Worm (Caenorhabditis elegans) whole organism, midembryonic: ENCODE measurements around the gene Y37D8A.2.

Experiments used
- T22C8.4 ChIP-seq: fragments of 200-800 bp; sonication (Bioruptor generic); IDR thresholded peaks from 2 replicates; pipeline ENCODE4 v1.3.6; 2022; ENCODE audit warnings: missing genetic modification characterization, missing compliant biosample characterization
- flt-1 ChIP-seq: fragments of 200-800 bp; sonication (Bioruptor generic); IDR thresholded peaks from 2 replicates; pipeline ENCODE4 v1.3.6; 2022; ENCODE audit warnings: missing genetic modification characterization, missing compliant biosample characterization
- klf-2 ChIP-seq: fragments of 200-800 bp; sonication (Bioruptor generic); conservative IDR thresholded peaks from 2 replicates; pipeline ENCODE4 v1.3.6; 2022; ENCODE audit warnings: missing genetic modification reagents, missing genetic modification characterization, missing compliant biosample characterization
- med-1 ChIP-seq: sonication (generic microtip); optimal IDR thresholded peaks from 2 replicates; lab custom pipeline; 2017; ENCODE audit warnings: missing genetic modification characterization, mild to moderate bottlenecking, missing compliant biosample characterization, antibody characterized with exemption, missing genetic modification reagents; ENCODE audit not compliant: insufficient read depth
- ref-1 ChIP-seq: fragments of 200-800 bp; sonication (Bioruptor generic); conservative IDR thresholded peaks from 2 replicates; pipeline ENCODE4 v1.3.6; 2022; ENCODE audit warnings: missing genetic modification reagents, missing genetic modification characterization, missing compliant biosample characterization
- tab-1 ChIP-seq: fragments of 200-800 bp; sonication (Bioruptor generic); IDR thresholded peaks from 2 replicates; pipeline ENCODE4 v1.3.6; 2022; ENCODE audit warnings: missing genetic modification characterization, missing compliant biosample characterization
- ztf-23 ChIP-seq: fragments of 200-800 bp; sonication (Bioruptor generic); IDR thresholded peaks from 2 replicates; pipeline ENCODE4 v1.3.6; 2022; ENCODE audit warnings: missing genetic modification reagents, missing genetic modification characterization, missing compliant biosample characterization

DNA sequence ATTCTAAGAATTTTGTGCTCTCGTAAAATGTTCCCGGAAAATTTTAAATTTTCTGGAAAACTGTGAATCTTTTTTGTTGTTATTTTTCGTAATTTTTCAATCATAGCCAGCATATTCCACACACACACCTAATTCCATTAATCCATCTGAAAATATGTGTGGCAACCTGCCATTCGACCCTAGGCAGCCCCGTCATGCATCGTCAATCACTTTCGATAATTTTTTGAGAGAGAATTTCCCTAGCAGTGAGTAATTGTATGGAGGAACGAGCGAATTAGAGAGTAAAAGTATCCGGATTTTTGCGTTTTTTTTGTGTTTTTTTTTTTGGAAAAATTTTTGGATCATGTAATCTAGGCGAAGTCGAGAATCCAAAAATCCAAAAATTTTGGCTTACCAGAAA lies 6.8 kb upstream of the Y37D8A.2 start, which contains the start of gene BE10.4:
- TF ChIP-seq ref-1 (GFP tag; lab: Robert Waterston, UW) (no peak), med-1 (no peak), flt-1 (GFP tag; lab: Robert Waterston, UW) (no peak), tab-1 (no peak), klf-2 (GFP tag; lab: Robert Waterston, UW) (no peak), T22C8.4 (GFP tag; lab: Robert Waterston, UW) (no peak), ztf-23 (GFP tag; lab: Robert Waterston, UW) (no peak)
